Worm (Caenorhabditis elegans) whole organism, late embryonic: ENCODE measurements around the gene B0432.8.
A peak's percentile ranks its signal among the peaks of the same experiment; 100 is the strongest.

ENCODE experiments used
- C08G9.2 ChIP-seq: sonication (generic microtip); optimal IDR thresholded peaks from 2 replicates; lab custom pipeline; 2016; ENCODE audit warnings: mild to moderate bottlenecking, missing genetic modification characterization, moderate library complexity, missing compliant biosample characterization
- C38D4.7 ChIP-seq: fragments of 200-800 bp; sonication (Bioruptor generic); optimal IDR thresholded peaks from 2 replicates; lab custom pipeline; 2018; ENCODE audit warnings: mild to moderate bottlenecking, missing genetic modification characterization, moderate library complexity, missing compliant biosample characterization
- F13H6.1 ChIP-seq: sonication (generic microtip); optimal IDR thresholded peaks from 2 replicates; lab custom pipeline; 2016; ENCODE audit warnings: missing genetic modification characterization, missing compliant biosample characterization
- K09A11.1 ChIP-seq: sonication (generic microtip); optimal IDR thresholded peaks from 2 replicates; lab custom pipeline; 2017; ENCODE audit warnings: antibody characterized with exemption, mild to moderate bottlenecking, missing genetic modification characterization, missing compliant biosample characterization; ENCODE audit not compliant: insufficient read depth
- ahr-1 ChIP-seq: sonication (generic microtip); optimal IDR thresholded peaks from 2 replicates; lab custom pipeline; 2016; ENCODE audit warnings: missing genetic modification characterization, missing compliant biosample characterization
- ama-1 ChIP-seq: fragments of 150-350 bp; optimal IDR thresholded peaks from 2 replicates; lab custom pipeline; 2014
- ceh-14 ChIP-seq: sonication (generic microtip); optimal IDR thresholded peaks from 2 replicates; lab custom pipeline; 2016; ENCODE audit warnings: missing genotype, missing genetic modification characterization, missing compliant biosample characterization
- ceh-24 ChIP-seq: sonication (generic microtip); optimal IDR thresholded peaks from 2 replicates; lab custom pipeline; 2016; ENCODE audit warnings: mild to moderate bottlenecking, missing genetic modification characterization, missing compliant biosample characterization
- ceh-31 ChIP-seq: sonication (generic microtip); optimal IDR thresholded peaks from 2 replicates; lab custom pipeline; 2016; ENCODE audit warnings: missing genetic modification characterization, missing compliant biosample characterization
- ceh-34 ChIP-seq: sonication (generic microtip); optimal IDR thresholded peaks from 2 replicates; lab custom pipeline; 2016; ENCODE audit warnings: mild to moderate bottlenecking, missing genetic modification characterization, missing compliant biosample characterization
- ceh-6 ChIP-seq: fragments of 200-800 bp; sonication (Bioruptor generic); optimal IDR thresholded peaks from 2 replicates; lab custom pipeline; 2018; ENCODE audit warnings: mild to moderate bottlenecking, missing genetic modification characterization, missing compliant biosample characterization
- elt-4 ChIP-seq: sonication (generic microtip); optimal IDR thresholded peaks from 2 replicates; lab custom pipeline; 2016; ENCODE audit warnings: missing genetic modification characterization, missing compliant biosample characterization
- ets-4 ChIP-seq: sonication (generic microtip); optimal IDR thresholded peaks from 2 replicates; lab custom pipeline; 2016; ENCODE audit warnings: missing genetic modification characterization, missing compliant biosample characterization
- eyg-1 ChIP-seq: sonication (generic microtip); optimal IDR thresholded peaks from 2 replicates; lab custom pipeline; 2016; ENCODE audit warnings: missing genotype, missing genetic modification characterization, missing compliant biosample characterization
- fax-1 ChIP-seq: sonication (generic microtip); optimal IDR thresholded peaks from 2 replicates; lab custom pipeline; 2016; ENCODE audit warnings: missing genotype, missing genetic modification characterization, missing compliant biosample characterization
- fkh-10 ChIP-seq: fragments of 150-350 bp; optimal IDR thresholded peaks from 2 replicates; lab custom pipeline; 2014; ENCODE audit warnings: missing biosample characterization, missing genetic modification reagents, missing genetic modification characterization
- gmeb-2 ChIP-seq: sonication (generic microtip); optimal IDR thresholded peaks from 2 replicates; lab custom pipeline; 2016; ENCODE audit warnings: missing genetic modification characterization, inconsistent platforms, missing compliant biosample characterization
- hlh-15 ChIP-seq: sonication (generic microtip); optimal IDR thresholded peaks from 2 replicates; lab custom pipeline; 2016; ENCODE audit warnings: missing genetic modification characterization, missing compliant biosample characterization
- hlh-30 ChIP-seq: sonication (generic microtip); optimal IDR thresholded peaks from 2 replicates; lab custom pipeline; 2017; ENCODE audit warnings: antibody characterized with exemption, missing genetic modification characterization, missing compliant biosample characterization; ENCODE audit not compliant: insufficient read depth
- hlh-6 ChIP-seq: sonication (generic microtip); optimal IDR thresholded peaks from 2 replicates; lab custom pipeline; 2016; ENCODE audit warnings: missing genotype, missing genetic modification characterization, missing compliant biosample characterization
- hlh-8 ChIP-seq: sonication (generic microtip); optimal IDR thresholded peaks from 2 replicates; lab custom pipeline; 2016; ENCODE audit warnings: missing genotype, missing genetic modification characterization, missing compliant biosample characterization
- madf-2 ChIP-seq: sonication (generic microtip); optimal IDR thresholded peaks from 2 replicates; lab custom pipeline; 2017; ENCODE audit warnings: missing genetic modification characterization, missing compliant biosample characterization
- nhr-11 ChIP-seq: fragments of 150-350 bp; optimal IDR thresholded peaks from 2 replicates; lab custom pipeline; 2014; ENCODE audit warnings: missing biosample characterization, missing genetic modification characterization
- npax-4 ChIP-seq: sonication (generic microtip); optimal IDR thresholded peaks from 2 replicates; lab custom pipeline; 2016; ENCODE audit warnings: missing genetic modification characterization, missing compliant biosample characterization
- odd-2 ChIP-seq: sonication (generic microtip); optimal IDR thresholded peaks from 2 replicates; lab custom pipeline; 2017; ENCODE audit warnings: antibody characterized with exemption, mild to moderate bottlenecking, missing genetic modification characterization, missing compliant biosample characterization
- pag-3 ChIP-seq: sonication (generic microtip); optimal IDR thresholded peaks from 2 replicates; lab custom pipeline; 2016; ENCODE audit warnings: missing compliant biosample characterization, missing genetic modification characterization, borderline replicate concordance
- pha-2 ChIP-seq: sonication (generic microtip); optimal IDR thresholded peaks from 2 replicates; lab custom pipeline; 2017; ENCODE audit warnings: mild to moderate bottlenecking, missing genetic modification characterization, missing compliant biosample characterization
- pha-4 ChIP-seq: fragments of 150-350 bp; optimal IDR thresholded peaks from 2 replicates; lab custom pipeline; 2018; ENCODE audit warnings: missing biosample characterization, missing genetic modification reagents, missing genetic modification characterization
- ref-2 ChIP-seq: sonication (generic microtip); optimal IDR thresholded peaks from 2 replicates; lab custom pipeline; 2016; ENCODE audit warnings: missing genetic modification characterization, missing compliant biosample characterization
- rnt-1 ChIP-seq: sonication (generic microtip); optimal IDR thresholded peaks from 2 replicates; lab custom pipeline; 2016; ENCODE audit warnings: missing genetic modification characterization, missing compliant biosample characterization
- sox-2 ChIP-seq: fragments of 200-800 bp; sonication (Bioruptor generic); IDR thresholded peaks from 2 replicates; pipeline ENCODE4 v1.3.6; 2022; ENCODE audit warnings: missing genetic modification reagents, missing genetic modification characterization, missing compliant biosample characterization
- sox-4 ChIP-seq: sonication (generic microtip); optimal IDR thresholded peaks from 2 replicates; lab custom pipeline; 2017; ENCODE audit warnings: mild to moderate bottlenecking, missing genetic modification characterization, inconsistent platforms, missing compliant biosample characterization
- tbx-7 ChIP-seq: sonication (generic microtip); optimal IDR thresholded peaks from 2 replicates; lab custom pipeline; 2016; ENCODE audit warnings: missing genotype, missing genetic modification characterization, missing compliant biosample characterization
- unc-3 ChIP-seq, 2 experiments: fragments of 200-800 bp in 1 of 2; sonication (Bioruptor generic) in 1 of 2; sonication (generic microtip) in 1 of 2; conservative IDR thresholded peaks in 1 of 2; optimal IDR thresholded peaks in 1 of 2; 2 replicates each; pipeline versions ENCODE4 v1.3.6 to Lab custom; 2016 to 2022; ENCODE audit warnings: missing compliant biosample characterization in 2 of 2, missing genetic modification characterization in 2 of 2, missing genetic modification reagents in 1 of 2
- unc-42 ChIP-seq: sonication (generic microtip); optimal IDR thresholded peaks from 2 replicates; lab custom pipeline; 2016; ENCODE audit warnings: missing genotype, missing genetic modification characterization, missing compliant biosample characterization
- unc-86 ChIP-seq: sonication (generic microtip); optimal IDR thresholded peaks from 2 replicates; lab custom pipeline; 2016; ENCODE audit warnings: missing genetic modification characterization, missing compliant biosample characterization
- zip-5 ChIP-seq: sonication (generic microtip); optimal IDR thresholded peaks from 2 replicates; lab custom pipeline; 2016; ENCODE audit warnings: missing genetic modification characterization, missing compliant biosample characterization

The B0432.8 gene

DNA sequence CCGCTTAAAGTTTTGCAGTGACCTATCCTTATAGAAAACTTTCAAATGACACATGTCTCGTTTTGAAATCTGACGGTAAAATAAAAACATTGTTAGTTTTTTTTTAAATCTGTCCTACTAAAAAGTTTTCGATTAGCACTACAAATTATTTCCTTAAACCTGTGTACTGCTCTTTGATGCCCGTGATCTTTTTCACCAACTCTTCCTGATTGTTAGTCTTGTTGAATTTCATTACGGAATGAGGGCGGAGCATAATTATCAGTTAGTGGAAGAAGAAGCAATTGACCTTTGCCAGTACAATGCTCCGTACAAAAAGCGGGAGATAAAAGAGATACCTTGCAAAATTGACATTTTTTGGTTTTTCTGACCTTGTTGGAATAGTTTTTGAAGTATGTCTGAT, 28.6 kb upstream of the B0432.8 start, which contains the start of gene K01A2.4:
Gene K01A2.4, plus strand, starts transcription at position 301 of the 400 bp plus-strand sequence.
- TF ChIP-seq C08G9.2 (tag; lab: Kevin White, UChicago) (no peak), sox-2 (GFP tag; lab: Robert Waterston, UW) (no peak), npax-4 (tag; lab: Kevin White, UChicago) (no peak), hlh-30 (tag; lab: Kevin White, UChicago) (no peak), ceh-31 (tag; lab: Kevin White, UChicago) (no peak), ama-1 (lab: Kevin White, UChicago) (no peak)

DNA sequence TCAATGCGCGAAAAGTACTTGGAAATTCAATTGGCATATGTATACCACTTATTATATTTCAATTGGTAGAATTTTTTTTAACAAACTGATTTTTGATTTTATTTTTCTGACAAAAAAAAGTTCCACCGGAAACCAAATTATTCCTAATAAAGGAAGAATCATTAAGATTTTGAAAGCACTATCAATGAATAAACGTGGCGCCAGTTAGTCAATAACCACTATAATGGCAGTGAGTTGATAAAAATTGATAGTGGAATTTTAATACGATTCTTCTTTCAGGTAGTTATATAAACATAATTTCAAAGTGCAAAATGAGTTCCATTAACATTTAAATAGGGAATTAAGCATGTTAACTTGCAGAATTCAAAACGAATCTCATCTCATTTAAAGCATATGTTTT, 27.1 kb upstream of the B0432.8 start, which contains the start of gene col-69:
Gene col-69, minus strand, starts transcription at position 101 of the 400 bp plus-strand sequence.
- TF ChIP-seq hlh-8 (tag; lab: Kevin White, UChicago): no peak
- TF ChIP-seq C38D4.7 (GFP tag; lab: Kevin White, UChicago): no peak
- no peak for TF ChIP-seq hlh-6 (tag; lab: Kevin White, UChicago)
- TF ChIP-seq madf-2: no peak
- no peak for TF ChIP-seq pha-2 (tag; lab: Kevin White, UChicago)
- TF ChIP-seq gmeb-2: no peak
- no peak for TF ChIP-seq tbx-7 (tag; lab: Kevin White, UChicago)
- TF ChIP-seq fax-1 (tag; lab: Kevin White, UChicago): no peak
- TF ChIP-seq nhr-11 (tag; lab: Kevin White, UChicago): no peak
- no peak for TF ChIP-seq pha-4 (tag; lab: Kevin White, UChicago)
- no peak for TF ChIP-seq ets-4 (tag; lab: Kevin White, UChicago)
- TF ChIP-seq ref-2 (tag; lab: Kevin White, UChicago): no peak
- TF ChIP-seq unc-3 (GFP tag; conservative IDR thresholded peaks at IDR 0.05; lab: Robert Waterston, UW): no peak
- no peak for TF ChIP-seq unc-3 (tag; optimal IDR thresholded peaks at IDR 0.05; lab: Kevin White, UChicago)
- TF ChIP-seq sox-4 (tag; lab: Kevin White, UChicago): no peak
- TF ChIP-seq hlh-15 (tag; lab: Kevin White, UChicago): no peak
- no peak for TF ChIP-seq ceh-14 (tag; lab: Kevin White, UChicago)
- TF ChIP-seq K09A11.1 (tag; lab: Kevin White, UChicago): no peak

DNA sequence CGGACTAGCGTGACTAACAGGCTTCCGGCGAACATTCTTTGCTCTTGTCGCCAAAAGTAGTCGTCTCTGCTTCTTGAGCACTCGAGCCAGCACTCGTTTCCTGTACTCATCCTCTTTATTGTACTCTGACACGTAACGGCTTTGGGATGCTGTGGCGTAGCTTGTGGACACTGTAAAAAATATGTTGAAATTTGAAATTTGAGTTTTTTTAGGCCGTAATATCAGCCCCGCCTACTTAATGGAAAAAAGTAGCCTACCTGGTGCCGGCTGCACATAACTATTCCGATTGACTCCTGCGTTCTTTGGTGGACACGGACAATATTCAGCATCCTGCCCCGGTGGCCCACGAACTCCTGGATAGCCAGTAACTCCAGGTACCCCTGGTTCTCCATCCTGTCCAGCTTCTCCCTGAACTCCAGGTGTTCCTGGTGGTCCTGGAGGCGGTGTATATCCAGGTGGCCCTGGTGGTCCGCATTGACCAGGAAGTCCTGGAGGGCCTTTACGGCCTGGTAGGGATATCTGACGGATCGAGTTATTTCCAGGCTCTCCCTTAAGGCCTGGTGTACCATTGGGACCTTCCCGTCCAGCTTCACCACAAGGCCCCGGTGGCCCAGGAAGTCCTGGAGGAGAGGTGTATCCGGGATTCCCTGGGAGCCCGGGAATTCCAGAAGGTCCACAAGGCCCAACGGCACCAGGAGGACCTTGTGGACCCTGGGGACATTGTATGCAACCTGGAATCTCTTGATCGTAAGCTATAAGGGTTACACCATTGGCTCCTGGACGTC, 25.6 kb upstream of the B0432.8 start:
- TF ChIP-seq sox-2 (GFP tag; lab: Robert Waterston, UW) (no peak), C38D4.7 (GFP tag; lab: Kevin White, UChicago) (peak; percentile 15), C08G9.2 (tag; lab: Kevin White, UChicago) (peak; percentile 24), ref-2 (tag; lab: Kevin White, UChicago) (no peak), ceh-24 (tag; lab: Kevin White, UChicago) (no peak), elt-4 (peak; percentile 57), madf-2 (no peak), unc-86 (tag; lab: Kevin White, UChicago) (no peak)

DNA sequence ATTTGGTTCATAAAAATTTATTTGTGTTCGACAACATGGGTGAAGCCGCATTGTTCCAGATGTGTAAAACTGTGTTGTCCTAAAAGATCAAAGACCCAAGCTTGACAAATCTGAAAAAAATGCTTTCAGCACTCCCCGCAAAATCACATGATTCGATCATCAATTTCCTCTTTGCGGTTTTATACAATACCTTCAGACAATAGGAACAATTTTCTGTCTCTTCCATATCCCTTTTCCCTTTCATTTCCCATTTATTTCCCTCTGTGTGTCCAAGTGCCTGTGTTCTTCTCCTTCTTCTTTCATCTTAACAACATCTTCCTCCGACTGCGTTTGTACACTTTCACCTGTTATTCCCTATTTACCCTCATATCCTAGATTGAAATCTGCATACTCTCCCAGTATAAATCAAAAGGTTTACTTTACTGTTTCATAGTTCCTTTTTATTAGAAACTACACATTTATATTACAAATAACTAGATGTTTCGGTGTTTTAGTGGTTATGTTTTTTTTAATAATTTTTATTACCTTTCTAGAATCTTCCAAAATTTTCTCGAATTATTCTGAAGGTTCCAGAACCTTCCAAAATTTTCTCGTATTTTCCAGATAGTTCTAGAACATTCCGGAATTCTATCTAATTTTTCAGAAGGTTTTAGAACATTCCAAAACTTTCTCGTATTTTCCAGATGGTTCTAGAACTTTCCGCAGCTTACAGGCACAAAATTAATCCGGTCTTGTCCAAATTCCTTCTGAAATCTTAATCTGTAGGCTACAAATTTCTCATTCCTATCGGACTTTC, 22.6 kb upstream of the B0432.8 start, which contains the start of gene K01A2.5:
Gene K01A2.5, plus strand, starts transcription at position 297 of the 796 bp plus-strand sequence.
- peak; percentile 55 for TF ChIP-seq rnt-1 (tag; lab: Kevin White, UChicago)
- TF ChIP-seq hlh-30 (tag; lab: Kevin White, UChicago): peak; percentile 34
- no peak for TF ChIP-seq ahr-1 (tag; lab: Kevin White, UChicago)

DNA sequence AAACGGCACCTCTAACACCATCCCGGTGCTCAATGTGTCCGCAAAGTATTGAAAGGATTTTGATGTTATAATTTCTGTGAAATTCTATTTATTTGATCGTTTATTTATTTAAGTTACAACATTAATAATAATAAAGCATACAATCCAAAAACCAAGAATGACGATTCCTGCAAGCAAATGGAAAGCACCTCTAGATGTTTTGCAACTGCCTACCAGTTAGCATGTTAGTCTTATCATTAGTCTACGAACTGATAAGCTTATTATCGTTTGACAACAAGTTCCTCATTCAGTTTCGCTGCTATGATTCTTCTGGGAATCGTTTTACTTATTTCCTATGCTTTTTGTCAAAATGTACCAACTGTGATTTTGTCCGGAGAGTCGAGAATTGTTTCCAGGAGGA, 21.1 kb upstream of the B0432.8 start, which contains the start of gene K01A2.6:
Gene K01A2.6, plus strand, starts transcription at position 301 of the 400 bp plus-strand sequence.
- TF ChIP-seq ceh-6 (GFP tag; lab: Kevin White, UChicago): no peak
- TF ChIP-seq ceh-34: no peak
- TF ChIP-seq zip-5 (tag; lab: Kevin White, UChicago): no peak
- no peak for TF ChIP-seq fax-1 (tag; lab: Kevin White, UChicago)
- no peak for TF ChIP-seq rnt-1 (tag; lab: Kevin White, UChicago)
- TF ChIP-seq pag-3 (tag; lab: Kevin White, UChicago): no peak
- TF ChIP-seq nhr-11 (tag; lab: Kevin White, UChicago): no peak
- TF ChIP-seq F13H6.1: no peak
- no peak for TF ChIP-seq fkh-10 (GFP tag; lab: Kevin White, UChicago)
- TF ChIP-seq eyg-1 (tag; lab: Kevin White, UChicago): no peak
- TF ChIP-seq odd-2: no peak
- TF ChIP-seq unc-42 (tag; lab: Kevin White, UChicago): no peak
